Worm (Caenorhabditis elegans) whole organism, L3 larva: ENCODE measurements around the gene srx-26.

Experiments
- ceh-9 ChIP-seq: sonication (generic microtip); optimal IDR thresholded peaks from 2 replicates; lab custom pipeline; 2018; ENCODE audit warnings: missing biosample characterization, missing genetic modification characterization
- pha-4 ChIP-seq: fragments of 150-350 bp; optimal IDR thresholded peaks from 2 replicates; lab custom pipeline; 2014; ENCODE audit warnings: missing biosample characterization, missing genetic modification reagents, missing genetic modification characterization
- pqm-1 ChIP-seq: fragments of 150-350 bp; optimal IDR thresholded peaks from 2 replicates; lab custom pipeline; 2017; ENCODE audit warnings: missing biosample characterization, missing genetic modification characterization, inconsistent platforms
- ztf-11 ChIP-seq: fragments of 150-350 bp; optimal IDR thresholded peaks from 2 replicates; lab custom pipeline; 2014; ENCODE audit warnings: missing biosample characterization, missing genetic modification characterization

DNA sequence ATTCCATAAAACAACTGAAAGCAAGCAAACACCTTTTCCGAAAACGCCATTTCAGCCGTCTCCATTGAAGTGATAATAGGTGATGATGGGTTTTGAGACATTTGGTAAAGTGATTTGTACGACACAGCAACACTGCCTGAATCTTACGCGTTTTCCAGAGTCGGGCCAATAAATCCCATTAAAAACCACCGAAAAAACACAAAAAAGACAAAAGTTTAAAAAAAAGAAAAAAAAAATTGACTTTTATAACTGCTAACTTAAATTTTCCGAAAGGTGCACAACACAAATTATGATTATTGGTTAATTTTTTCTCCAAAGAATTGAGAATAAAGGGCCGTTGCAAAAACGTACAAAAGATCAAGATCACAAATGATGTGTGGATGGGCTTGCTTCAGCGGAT, 18.5 kb downstream of the srx-26 start, which contains the start of gene srg-57:
- TF ChIP-seq ztf-11 (tag; lab: Kevin White, UChicago) (no peak), ceh-9 (tag; lab: Kevin White, UChicago) (no peak), pha-4 (tag; lab: Kevin White, UChicago) (no peak), pqm-1 (tag; lab: Kevin White, UChicago) (no peak)
